Worm (Caenorhabditis elegans) whole organism, young adult: ENCODE results near the gene T11B7.1.

Experiments
- C06A6.2 ChIP-seq: fragments of 200-800 bp; sonication (Bioruptor generic); conservative IDR thresholded peaks from 2 replicates; pipeline ENCODE4 v1.3.6; 2022; ENCODE audit warnings: missing genetic modification characterization, missing compliant biosample characterization
- C17E4.6 ChIP-seq: fragments of 200-800 bp; sonication (Bioruptor generic); IDR thresholded peaks from 2 replicates; pipeline ENCODE4 v1.3.6; 2022; ENCODE audit warnings: missing genetic modification reagents, missing genetic modification characterization, missing compliant biosample characterization
- F39B2.1 ChIP-seq: fragments of 200-800 bp; sonication (Bioruptor generic); IDR thresholded peaks from 2 replicates; pipeline ENCODE4 v1.3.6; 2022; ENCODE audit warnings: missing genetic modification reagents, missing genetic modification characterization, missing compliant biosample characterization
- F52B5.7 ChIP-seq: sonication (generic microtip); optimal IDR thresholded peaks from 2 replicates; lab custom pipeline; 2016; ENCODE audit warnings: mild to moderate bottlenecking, missing genetic modification characterization, missing compliant biosample characterization
- T07F8.4 ChIP-seq: sonication (generic microtip); optimal IDR thresholded peaks from 2 replicates; lab custom pipeline; 2016; ENCODE audit warnings: mild to moderate bottlenecking, missing genetic modification characterization, moderate library complexity, missing compliant biosample characterization
- ama-1 ChIP-seq, 3 experiments: fragments of 150-350 bp in 1 of 3; sonication (generic microtip) in 2 of 3; optimal IDR thresholded peaks; 2 replicates each; lab custom pipeline; 2014 to 2018; ENCODE audit warnings: missing biosample characterization in 2 of 3, missing genetic modification characterization in 2 of 3, missing genetic modification reagents in 2 of 3
- atf-7 ChIP-seq: sonication (generic microtip); optimal IDR thresholded peaks from 2 replicates; lab custom pipeline; 2017; ENCODE audit warnings: mild to moderate bottlenecking, missing genetic modification characterization, missing compliant biosample characterization
- cebp-1 ChIP-seq, 2 experiments: fragments of 200-800 bp in 1 of 2; sonication (Bioruptor generic) in 1 of 2; sonication (generic microtip) in 1 of 2; IDR thresholded peaks in 1 of 2; optimal IDR thresholded peaks in 1 of 2; 2 replicates each; pipeline versions ENCODE4 v1.3.6 to Lab custom; 2017 to 2022; ENCODE audit warnings: missing compliant biosample characterization in 2 of 2, missing genetic modification characterization in 2 of 2, mild to moderate bottlenecking in 1 of 2, missing genetic modification reagents in 1 of 2, moderate library complexity in 1 of 2
- ceh-100 ChIP-seq: fragments of 200-800 bp; sonication (Bioruptor generic); IDR thresholded peaks from 2 replicates; pipeline ENCODE4 v1.3.6; 2022; ENCODE audit warnings: missing genetic modification reagents, missing genetic modification characterization, missing compliant biosample characterization
- ceh-27 ChIP-seq: fragments of 200-800 bp; sonication (Bioruptor generic); optimal IDR thresholded peaks from 2 replicates; lab custom pipeline; 2018; ENCODE audit warnings: mild to moderate bottlenecking, missing genetic modification characterization, moderate library complexity, missing compliant biosample characterization
- ceh-58 ChIP-seq: fragments of 200-800 bp; sonication (Bioruptor generic); IDR thresholded peaks from 2 replicates; pipeline ENCODE4 v1.3.6; 2022; ENCODE audit warnings: missing genetic modification characterization, missing compliant biosample characterization
- dox-1 ChIP-seq: fragments of 200-800 bp; sonication (Bioruptor generic); IDR thresholded peaks from 2 replicates; pipeline ENCODE4 v1.3.6; 2022; ENCODE audit warnings: missing genetic modification reagents, missing genetic modification characterization, missing compliant biosample characterization
- dpff-1 ChIP-seq: sonication (generic microtip); optimal IDR thresholded peaks from 2 replicates; lab custom pipeline; 2017; ENCODE audit warnings: mild to moderate bottlenecking, missing genetic modification characterization, missing compliant biosample characterization
- dpl-1 ChIP-seq: fragments of 150-350 bp; optimal IDR thresholded peaks from 2 replicates; lab custom pipeline; 2014; ENCODE audit warnings: missing biosample characterization, missing genetic modification reagents, missing genetic modification characterization
- gei-17 ChIP-seq: fragments of 200-800 bp; sonication (Bioruptor generic); optimal IDR thresholded peaks from 2 replicates; lab custom pipeline; 2018; ENCODE audit warnings: mild to moderate bottlenecking, missing genetic modification characterization, missing compliant biosample characterization
- him-1 ChIP-seq: sonication (generic microtip); optimal IDR thresholded peaks from 2 replicates; lab custom pipeline; 2016; ENCODE audit warnings: missing genotype, missing genetic modification reagents, missing genetic modification characterization, missing compliant biosample characterization
- hmg-1.2 ChIP-seq: fragments of 200-800 bp; sonication (Bioruptor generic); IDR thresholded peaks from 2 replicates; pipeline ENCODE4 v1.3.6; 2022; ENCODE audit warnings: missing genetic modification reagents, missing genetic modification characterization, missing compliant biosample characterization
- lag-1 ChIP-seq: fragments of 200-800 bp; sonication (Bioruptor generic); IDR thresholded peaks from 2 replicates; pipeline ENCODE4 v1.3.6; 2022; ENCODE audit warnings: missing genetic modification reagents, missing genetic modification characterization, missing compliant biosample characterization
- lin-26 ChIP-seq: fragments of 200-800 bp; sonication (Bioruptor generic); IDR thresholded peaks from 2 replicates; pipeline ENCODE4 v1.3.6; 2022; ENCODE audit warnings: missing genetic modification reagents, missing genetic modification characterization, missing compliant biosample characterization
- lin-35 ChIP-seq, 3 experiments: fragments of 150-350 bp in 2 of 3; sonication (generic microtip) in 1 of 3; optimal IDR thresholded peaks; 2 replicates each; lab custom pipeline; 2014 to 2018; ENCODE audit warnings: missing biosample characterization in 3 of 3, missing genetic modification characterization in 3 of 3, missing genetic modification reagents in 3 of 3
- lin-40 ChIP-seq: sonication (generic microtip); optimal IDR thresholded peaks from 2 replicates; lab custom pipeline; 2016; ENCODE audit warnings: missing genetic modification characterization, mild to moderate bottlenecking, missing compliant biosample characterization, missing genotype, missing genetic modification reagents
- lir-1 ChIP-seq: fragments of 200-800 bp; sonication (Bioruptor generic); conservative IDR thresholded peaks from 2 replicates; pipeline ENCODE4 v1.3.6; 2022; ENCODE audit warnings: missing genetic modification reagents, missing genetic modification characterization, missing compliant biosample characterization
- madf-6 ChIP-seq: fragments of 200-800 bp; sonication (Bioruptor generic); IDR thresholded peaks from 2 replicates; pipeline ENCODE4 v1.3.6; 2022; ENCODE audit warnings: missing genetic modification reagents, missing genetic modification characterization, missing compliant biosample characterization
- madf-8 ChIP-seq: fragments of 200-800 bp; sonication (Bioruptor generic); conservative IDR thresholded peaks from 2 replicates; pipeline ENCODE4 v1.3.6; 2022; ENCODE audit warnings: missing genetic modification reagents, missing genetic modification characterization, missing compliant biosample characterization
- mxl-1 ChIP-seq: sonication (generic microtip); optimal IDR thresholded peaks from 2 replicates; lab custom pipeline; 2016; ENCODE audit warnings: missing genetic modification characterization, missing compliant biosample characterization
- nhr-179 ChIP-seq: sonication (generic microtip); optimal IDR thresholded peaks from 2 replicates; lab custom pipeline; 2016; ENCODE audit warnings: mild to moderate bottlenecking, missing genetic modification characterization, missing compliant biosample characterization
- nhr-80 ChIP-seq: sonication (generic microtip); optimal IDR thresholded peaks from 2 replicates; lab custom pipeline; 2016; ENCODE audit warnings: missing genetic modification characterization, missing compliant biosample characterization
- rpc-1 ChIP-seq, 2 experiments: fragments of 150-350 bp in 1 of 2; sonication (generic microtip) in 1 of 2; optimal IDR thresholded peaks; 2 replicates each; lab custom pipeline; 2014 to 2018; ENCODE audit warnings: missing biosample characterization in 1 of 2, missing genetic modification characterization in 1 of 2, missing genetic modification reagents in 1 of 2, missing genotype in 1 of 2
- snpc-1.3 ChIP-seq: sonication (generic microtip); optimal IDR thresholded peaks from 2 replicates; lab custom pipeline; 2017; ENCODE audit warnings: missing genetic modification characterization, mild to moderate bottlenecking, missing compliant biosample characterization, antibody characterized with exemption, moderate library complexity, missing genotype, missing genetic modification reagents; ENCODE audit not compliant: insufficient read depth
- snpc-3.4 ChIP-seq: sonication (generic microtip); optimal IDR thresholded peaks from 2 replicates; lab custom pipeline; 2017; ENCODE audit warnings: missing genetic modification characterization, mild to moderate bottlenecking, missing compliant biosample characterization, antibody characterized with exemption, moderate library complexity, missing genotype, missing genetic modification reagents
- somi-1 ChIP-seq: fragments of 200-800 bp; sonication (Bioruptor generic); optimal IDR thresholded peaks from 2 replicates; lab custom pipeline; 2018; ENCODE audit warnings: mild to moderate bottlenecking, missing genetic modification characterization, missing compliant biosample characterization
- tbp1 ChIP-seq: fragments of 200-800 bp; sonication (Bioruptor generic); optimal IDR thresholded peaks from 2 replicates; lab custom pipeline; 2018; ENCODE audit warnings: mild to moderate bottlenecking, missing genetic modification characterization, missing compliant biosample characterization
- zim-3 ChIP-seq: sonication (generic microtip); optimal IDR thresholded peaks from 2 replicates; lab custom pipeline; 2017; ENCODE audit warnings: mild to moderate bottlenecking, missing genetic modification characterization, moderate library complexity, missing compliant biosample characterization
- ztf-28 ChIP-seq: fragments of 200-800 bp; sonication (Bioruptor generic); IDR thresholded peaks from 2 replicates; pipeline ENCODE4 v1.3.6; 2022; ENCODE audit warnings: missing genetic modification reagents, missing genetic modification characterization, missing compliant biosample characterization
- ztf-3 ChIP-seq: fragments of 200-800 bp; sonication (Bioruptor generic); optimal IDR thresholded peaks from 2 replicates; lab custom pipeline; 2018; ENCODE audit warnings: mild to moderate bottlenecking, missing genetic modification characterization, missing compliant biosample characterization

The T11B7.1 gene

ce11 chrIV:8852194-8852593, 11.7 kb downstream of the T11B7.1 start, which contains the start of gene alp-1:
Gene alp-1, plus strand, starts transcription at chrIV:8852494.
- no peak for TF ChIP-seq F39B2.1 (GFP tag; lab: Robert Waterston, UW)
- no peak for TF ChIP-seq somi-1 (GFP tag; lab: Kevin White, UChicago)
- TF ChIP-seq ztf-3 (GFP tag; lab: Kevin White, UChicago), result no peak
- TF ChIP-seq atf-7, result no peak
- TF ChIP-seq C06A6.2 (GFP tag; lab: Robert Waterston, UW), result no peak
- TF ChIP-seq madf-8 (GFP tag; lab: Robert Waterston, UW), result no peak
- TF ChIP-seq nhr-80 (tag; lab: Kevin White, UChicago), result no peak
- no peak for TF ChIP-seq lin-35 (GFP tag; optimal IDR thresholded peaks at IDR 0.05; lab: Kevin White, UChicago)
- no peak for TF ChIP-seq lin-40 (tag; lab: Kevin White, UChicago)
- no peak for TF ChIP-seq tbp1 (GFP tag; lab: Kevin White, UChicago)
- TF ChIP-seq hmg-1.2, result no peak
- TF ChIP-seq lin-26, result no peak
- no peak for TF ChIP-seq T07F8.4 (tag; lab: Kevin White, UChicago)

ce11 chrIV:8853301-8853700, 12.8 kb downstream of the T11B7.1 start:
- no peak for TF ChIP-seq dpl-1
- TF ChIP-seq dox-1 (GFP tag; lab: Robert Waterston, UW), result no peak
- no peak for TF ChIP-seq ztf-28 (GFP tag; lab: Robert Waterston, UW)
- no peak for TF ChIP-seq ama-1 (optimal IDR thresholded peaks at IDR 0.05; lab: Kevin White, UChicago)
- TF ChIP-seq ama-1 (GFP tag; optimal IDR thresholded peaks at IDR 0.05; lab: Kevin White, UChicago), result no peak
- TF ChIP-seq nhr-179 (tag; lab: Kevin White, UChicago), result no peak
- TF ChIP-seq snpc-3.4 (tag; lab: Kevin White, UChicago), result no peak
- TF ChIP-seq, all 124 proteins: peak for 0

ce11 chrIV:8855963-8856362, 15.4 kb downstream of the T11B7.1 start, which contains the start of gene T11B7.5:
Gene T11B7.5, minus strand, starts transcription at chrIV:8856063.
- TF ChIP-seq him-1 (tag; lab: Kevin White, UChicago) (no peak), ceh-27 (GFP tag; lab: Kevin White, UChicago) (no peak), snpc-1.3 (tag; lab: Kevin White, UChicago) (no peak), nhr-80 (tag; lab: Kevin White, UChicago) (no peak), ceh-58 (GFP tag; lab: Robert Waterston, UW) (no peak), madf-6 (GFP tag; lab: Robert Waterston, UW) (no peak), ztf-28 (GFP tag; lab: Robert Waterston, UW) (no peak), lin-40 (tag; lab: Kevin White, UChicago) (no peak), cebp-1 (GFP tag; IDR thresholded peaks at IDR 0.05; lab: Robert Waterston, UW) (no peak), cebp-1 (tag; optimal IDR thresholded peaks at IDR 0.05; lab: Kevin White, UChicago) (no peak), lag-1 (GFP tag; lab: Robert Waterston, UW) (no peak), snpc-3.4 (tag; lab: Kevin White, UChicago) (no peak), dpff-1 (tag; lab: Kevin White, UChicago) (no peak), lir-1 (no peak), F52B5.7 (tag; lab: Kevin White, UChicago) (no peak)

ce11 chrIV:8864672-8865071, 24.2 kb downstream of the T11B7.1 start:
- no peak for TF ChIP-seq zim-3 (tag; lab: Kevin White, UChicago)
- TF ChIP-seq ceh-100 (GFP tag; lab: Robert Waterston, UW), result no peak
- no peak for TF ChIP-seq gei-17
- no peak for TF ChIP-seq C17E4.6
- TF ChIP-seq T07F8.4 (tag; lab: Kevin White, UChicago), result no peak
- no peak for TF ChIP-seq rpc-1 (optimal IDR thresholded peaks at IDR 0.05; lab: Kevin White, UChicago)
- no peak for TF ChIP-seq rpc-1 (tag; optimal IDR thresholded peaks at IDR 0.05; lab: Kevin White, UChicago)
- TF ChIP-seq mxl-1, result no peak
- TF ChIP-seq, all 124 proteins: peak for 0
